Worm (Caenorhabditis elegans): Measurements from ENCODE around the gene sax-7.

DNA sequence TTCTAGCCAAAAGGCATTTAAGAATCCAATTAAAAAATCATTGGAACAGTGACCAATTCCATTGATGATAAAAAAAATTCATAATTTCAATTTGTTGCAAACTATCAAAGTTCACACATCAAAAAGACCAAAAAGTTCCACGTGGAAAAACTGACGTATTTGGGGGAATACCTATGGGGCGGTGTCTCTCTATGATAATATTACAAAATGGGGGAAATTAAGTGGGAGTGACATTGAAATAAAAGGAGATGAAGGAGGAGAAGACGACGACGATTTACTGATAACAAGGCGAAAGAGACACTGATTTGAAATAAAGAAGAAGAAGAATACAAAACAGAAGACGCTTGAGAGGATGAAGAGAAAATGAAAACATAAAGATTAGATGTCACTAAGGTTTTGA lies 36.1 kb upstream of the sax-7 start:
- TF ChIP-seq him-1 (tag; optimal IDR thresholded peaks at IDR 0.05) (no peak), F55B11.4 (tag; optimal IDR thresholded peaks at IDR 0.05; ENCODE audit: borderline replicate concordance, insufficient read depth) (no peak), B0035.1 (tag; optimal IDR thresholded peaks at IDR 0.05) (no peak), dpff-1 (tag; optimal IDR thresholded peaks at IDR 0.05) (no peak), unc-62 (GFP tag; optimal IDR thresholded peaks at IDR 0.05) (no peak), F22D6.2 (tag; optimal IDR thresholded peaks at IDR 0.05) (no peak), efl-1 (GFP tag; optimal IDR thresholded peaks at IDR 0.05) (no peak), cebp-1 (GFP tag; IDR thresholded peaks at IDR 0.05) (no peak), cebp-1 (tag; optimal IDR thresholded peaks at IDR 0.05) (no peak), nfya-1 (tag; optimal IDR thresholded peaks at IDR 0.05; ENCODE audit: borderline replicate concordance, insufficient read depth) (no peak)

Data from whole organism, young adult.